Fruit fly (Drosophila melanogaster): Measurements from ENCODE around the gene CG43389.

CG43389 gene

DNA sequence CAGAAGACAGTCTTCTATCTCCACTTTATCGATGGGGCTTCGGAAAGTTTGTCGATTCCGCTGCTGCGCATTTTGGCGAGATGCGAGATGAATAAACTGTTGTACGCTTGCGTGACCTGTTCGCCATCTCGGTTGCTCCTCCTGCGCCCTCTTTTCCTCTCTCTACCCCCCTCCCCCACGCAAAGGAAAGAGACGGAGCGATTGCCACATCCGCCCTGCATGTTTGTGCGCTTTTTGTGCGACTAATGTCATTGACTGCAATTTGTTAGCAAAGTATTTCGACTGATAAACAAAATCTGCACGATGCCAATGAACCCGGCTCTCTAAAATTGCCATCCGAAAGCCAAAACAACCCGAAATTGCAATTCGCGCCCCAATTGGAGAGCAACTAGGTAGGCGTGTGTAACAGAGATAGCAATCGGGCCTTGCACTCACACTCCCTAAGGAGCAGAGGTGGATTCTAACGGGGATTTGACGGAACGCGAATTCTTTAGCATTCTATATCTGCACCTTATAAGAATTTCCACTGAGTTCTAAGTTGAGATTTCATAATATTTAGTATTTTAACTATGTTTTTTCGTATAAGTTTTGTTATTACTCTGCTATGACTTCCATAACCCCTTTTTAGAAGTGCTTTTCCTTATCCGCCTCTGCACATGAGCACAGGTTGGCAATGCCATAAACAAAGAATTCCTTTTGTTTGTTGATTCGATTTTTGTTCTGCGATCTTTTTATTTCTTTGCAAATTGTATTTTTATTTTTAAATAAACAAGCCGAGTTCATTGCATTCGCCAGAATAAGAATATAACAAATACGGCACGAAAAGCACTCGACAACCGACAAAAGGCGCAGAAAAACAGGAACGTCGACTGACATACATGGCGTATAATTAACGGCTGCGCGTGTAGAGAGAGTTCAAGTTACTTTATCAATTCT, at the start of gene CG43389:
TSS of gene CG43389 (plus strand) at position 886 of the 936 bp plus-strand sequence.
- no peak for TF ChIP-seq CG7101 (tag; optimal IDR thresholded peaks at IDR 0.05)
- TF ChIP-seq CG11617 (GFP tag; optimal IDR thresholded peaks at IDR 0.05): peak; percentile 32

DNA sequence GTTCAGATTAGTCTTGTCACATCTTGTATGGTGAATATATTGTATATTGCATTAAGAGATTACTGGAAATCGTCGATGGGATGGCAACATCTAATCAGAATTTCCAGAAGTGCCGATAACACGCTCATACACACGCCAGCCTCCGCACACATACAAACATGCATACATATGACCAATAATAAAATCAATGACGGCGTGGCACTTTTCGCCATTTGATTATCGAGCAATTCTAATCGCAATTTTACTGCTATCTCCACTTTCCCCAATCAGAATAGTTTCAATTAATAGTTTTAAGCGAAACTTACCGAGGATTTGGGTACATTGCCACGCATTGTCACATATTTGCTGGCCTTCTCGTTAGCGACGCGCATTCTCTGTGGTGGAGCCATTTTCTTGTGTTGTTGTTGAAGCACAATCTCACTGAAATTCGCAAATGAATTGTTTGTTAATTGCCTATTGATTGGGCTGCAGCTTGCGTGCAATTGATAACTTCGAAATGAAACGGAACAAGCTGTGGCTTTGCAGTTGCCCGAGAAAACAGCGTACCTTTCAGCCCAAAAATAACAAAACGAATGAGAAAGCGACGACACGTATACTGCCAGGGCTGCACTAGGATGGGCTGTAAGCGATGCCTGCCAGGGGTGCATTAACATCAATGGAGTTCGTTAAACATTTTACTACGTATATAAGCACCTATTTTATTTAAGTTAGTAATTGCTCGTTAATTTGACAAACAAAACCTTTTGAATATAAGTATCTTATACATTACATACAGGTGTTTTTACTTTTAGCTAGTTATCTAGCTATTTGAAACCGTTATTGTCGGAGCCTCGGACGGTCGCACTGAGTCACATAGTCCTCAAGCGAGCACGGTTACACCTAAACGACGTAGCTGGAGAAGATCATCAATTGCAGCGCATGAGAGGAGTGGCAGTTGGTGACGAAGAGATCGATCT, 49.1 kb upstream of the CG43389 start, which contains the start of the genes CG32276 and gry:
TSS of gene CG32276 (minus strand) at position 601 of the 956 bp plus-strand sequence.
TSS of gene gry (plus strand) at position 644 of the 956 bp plus-strand sequence.
- TF ChIP-seq Mnt (GFP tag; optimal IDR thresholded peaks at IDR 0.05): peak; percentile 90
- TF ChIP-seq cnc (optimal IDR thresholded peaks at IDR 0.05): no peak
- TF ChIP-seq ovo (GFP tag; optimal IDR thresholded peaks at IDR 0.05): peak; percentile 91
- TF ChIP-seq pad (GFP tag; optimal IDR thresholded peaks at IDR 0.05): peak; percentile 71
- TF ChIP-seq CG33017 (tag; optimal IDR thresholded peaks at IDR 0.05): peak; percentile 62
- TF ChIP-seq CG7045 (GFP tag; optimal IDR thresholded peaks at IDR 0.05): peak; percentile 82
- peak; percentile 49 for TF ChIP-seq Clk (GFP tag; optimal IDR thresholded peaks at IDR 0.05)
- peak; percentile 91 for TF ChIP-seq bab1 (GFP tag; optimal IDR thresholded peaks at IDR 0.05)
- peak; percentile 87 for TF ChIP-seq CG11617 (GFP tag; optimal IDR thresholded peaks at IDR 0.05)
- no peak for TF ChIP-seq kay (GFP tag; ENCODE audit: borderline replicate concordance)
- TF ChIP-seq Crg-1 (GFP tag; optimal IDR thresholded peaks at IDR 0.05): peak; percentile 74
- peak; percentile 78 for TF ChIP-seq CG12768 (GFP tag; optimal IDR thresholded peaks at IDR 0.05)
- peak; percentile 65 for TF ChIP-seq tj (GFP tag; optimal IDR thresholded peaks at IDR 0.05)
- TF ChIP-seq CG7101 (tag; optimal IDR thresholded peaks at IDR 0.05): peak; percentile 88
- peak; percentile 82 for TF ChIP-seq CG1620 (GFP tag; optimal IDR thresholded peaks at IDR 0.05)
- TF ChIP-seq Hr96 (GFP tag; optimal IDR thresholded peaks at IDR 0.05): peak; percentile 87
- peak; percentile 82 for TF ChIP-seq CG5204 (GFP tag; optimal IDR thresholded peaks at IDR 0.05)
- peak; percentile 81 for TF ChIP-seq CG14711 (tag; optimal IDR thresholded peaks at IDR 0.05)
- TF ChIP-seq toe (GFP tag; optimal IDR thresholded peaks at IDR 0.05): peak; percentile 93
- TF ChIP-seq cic (GFP tag; optimal IDR thresholded peaks at IDR 0.05): peak; percentile 58

dm6 chr3L:3203062-3203461, 44.8 kb upstream of the CG43389 start, which contains the start of gene CG32271:
CG32271 (minus strand) TSS chr3L:3203162.
- TF ChIP-seq toe (GFP tag; optimal IDR thresholded peaks at IDR 0.05) (no peak), cnc (optimal IDR thresholded peaks at IDR 0.05) (no peak), ovo (GFP tag; optimal IDR thresholded peaks at IDR 0.05) (no peak), bab1 (GFP tag; optimal IDR thresholded peaks at IDR 0.05) (no peak), kay (GFP tag; ENCODE audit: borderline replicate concordance) (no peak), tj (GFP tag; optimal IDR thresholded peaks at IDR 0.05) (no peak), CG7101 (tag; optimal IDR thresholded peaks at IDR 0.05) (no peak), CG11617 (GFP tag; optimal IDR thresholded peaks at IDR 0.05) (no peak), CG33017 (tag; optimal IDR thresholded peaks at IDR 0.05) (no peak), Crg-1 (GFP tag; optimal IDR thresholded peaks at IDR 0.05) (no peak), CG1620 (GFP tag; optimal IDR thresholded peaks at IDR 0.05) (no peak), CG7045 (GFP tag; optimal IDR thresholded peaks at IDR 0.05) (no peak)

DNA sequence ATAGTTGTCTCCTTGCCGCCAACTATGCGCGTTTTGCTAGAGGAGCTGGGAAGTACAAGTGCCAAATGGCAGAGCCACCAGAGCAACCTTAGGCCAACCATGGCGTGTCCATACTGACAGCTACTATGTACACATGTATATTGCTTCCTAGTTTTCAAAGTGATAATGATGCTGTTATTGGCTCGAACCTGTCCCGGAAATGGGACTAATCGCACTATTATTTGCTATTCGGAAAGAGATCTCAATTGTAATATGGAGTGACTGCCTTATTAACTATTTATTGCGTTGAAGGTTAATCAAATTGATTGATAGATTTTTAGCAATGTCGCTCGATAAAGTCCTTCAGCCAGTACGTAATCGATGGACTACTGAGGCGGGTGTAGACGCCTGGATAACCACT, 43.5 kb upstream of the CG43389 start, which contains the start of gene CG33159:
TSS of gene CG33159 (minus strand) at position 101 of the 400 bp plus-strand sequence.
- TF ChIP-seq bab1 (GFP tag; optimal IDR thresholded peaks at IDR 0.05): no peak
- TF ChIP-seq CG12768 (GFP tag; optimal IDR thresholded peaks at IDR 0.05): no peak
- no peak for TF ChIP-seq CG14711 (tag; optimal IDR thresholded peaks at IDR 0.05)
- TF ChIP-seq toe (GFP tag; optimal IDR thresholded peaks at IDR 0.05): no peak
- TF ChIP-seq CG33017 (tag; optimal IDR thresholded peaks at IDR 0.05): no peak
- TF ChIP-seq Crg-1 (GFP tag; optimal IDR thresholded peaks at IDR 0.05): no peak
- no peak for TF ChIP-seq Mnt (GFP tag; optimal IDR thresholded peaks at IDR 0.05)
- no peak for TF ChIP-seq CG7101 (tag; optimal IDR thresholded peaks at IDR 0.05)
- no peak for TF ChIP-seq cnc (optimal IDR thresholded peaks at IDR 0.05)
- TF ChIP-seq tj (GFP tag; optimal IDR thresholded peaks at IDR 0.05): no peak

dm6 chr3L:3205349-3205748, 42.5 kb upstream of the CG43389 start, which contains the start of gene CG32277:
CG32277 (minus strand) TSS chr3L:3205449.
- no peak for TF ChIP-seq CG14711 (tag; optimal IDR thresholded peaks at IDR 0.05)
- no peak for TF ChIP-seq Crg-1 (GFP tag; optimal IDR thresholded peaks at IDR 0.05)
- no peak for TF ChIP-seq CG1620 (GFP tag; optimal IDR thresholded peaks at IDR 0.05)
- no peak for TF ChIP-seq kay (GFP tag; ENCODE audit: borderline replicate concordance)
- TF ChIP-seq tj (GFP tag; optimal IDR thresholded peaks at IDR 0.05): no peak
- TF ChIP-seq Hr96 (GFP tag; optimal IDR thresholded peaks at IDR 0.05): no peak
- TF ChIP-seq CG11617 (GFP tag; optimal IDR thresholded peaks at IDR 0.05): no peak
- TF ChIP-seq cnc (optimal IDR thresholded peaks at IDR 0.05): no peak
- TF ChIP-seq CG7101 (tag; optimal IDR thresholded peaks at IDR 0.05): no peak
- no peak for TF ChIP-seq Mnt (GFP tag; optimal IDR thresholded peaks at IDR 0.05)
- TF ChIP-seq CG5204 (GFP tag; optimal IDR thresholded peaks at IDR 0.05): no peak
- no peak for TF ChIP-seq pad (GFP tag; optimal IDR thresholded peaks at IDR 0.05)
- TF ChIP-seq CG7045 (GFP tag; optimal IDR thresholded peaks at IDR 0.05): no peak
- no peak for TF ChIP-seq CG12768 (GFP tag; optimal IDR thresholded peaks at IDR 0.05)
- TF ChIP-seq bab1 (GFP tag; optimal IDR thresholded peaks at IDR 0.05): no peak
- TF ChIP-seq toe (GFP tag; optimal IDR thresholded peaks at IDR 0.05): no peak
- no peak for TF ChIP-seq cic (GFP tag; optimal IDR thresholded peaks at IDR 0.05)
- TF ChIP-seq ovo (GFP tag; optimal IDR thresholded peaks at IDR 0.05): no peak
- TF ChIP-seq Clk (GFP tag; optimal IDR thresholded peaks at IDR 0.05): no peak
- TF ChIP-seq CG33017 (tag; optimal IDR thresholded peaks at IDR 0.05): no peak
